Worm (Caenorhabditis elegans) whole organism, L1 larva: ENCODE measurements around the gene suex-1.

Source experiments
- ceh-8 ChIP-seq: fragments of 200-800 bp; sonication (Bioruptor generic); optimal IDR thresholded peaks from 2 replicates; lab custom pipeline; 2018; ENCODE audit warnings: mild to moderate bottlenecking, missing genetic modification characterization, moderate library complexity, missing compliant biosample characterization
- ceh-82 ChIP-seq, 3 experiments: fragments of 150-350 bp in 1 of 3; sonication (generic microtip) in 2 of 3; optimal IDR thresholded peaks; 2 replicates each; lab custom pipeline; 2014 to 2017; ENCODE audit warnings: missing biosample characterization in 3 of 3, missing genetic modification characterization in 3 of 3
- ceh-88 ChIP-seq: fragments of 200-800 bp; sonication (Bioruptor generic); IDR thresholded peaks from 2 replicates; pipeline ENCODE4 v1.3.6; 2022; ENCODE audit warnings: missing genetic modification characterization, missing compliant biosample characterization
- efl-3 ChIP-seq: fragments of 200-800 bp; sonication (Bioruptor generic); optimal IDR thresholded peaks from 2 replicates; lab custom pipeline; 2018; ENCODE audit warnings: mild to moderate bottlenecking, missing genetic modification characterization, missing compliant biosample characterization
- egl-27 ChIP-seq, 2 experiments: fragments of 150-350 bp in 1 of 2; sonication (generic microtip); optimal IDR thresholded peaks; 3 replicates each; lab custom pipeline; 2017 to 2018; ENCODE audit warnings: missing biosample characterization in 2 of 2, missing genetic modification characterization in 2 of 2, missing genetic modification reagents in 2 of 2
- elt-2 ChIP-seq: sonication (generic microtip); optimal IDR thresholded peaks from 2 replicates; lab custom pipeline; 2016; ENCODE audit warnings: missing genetic modification characterization, mild to moderate bottlenecking, inconsistent platforms, missing compliant biosample characterization, missing genetic modification reagents
- fkh-4 ChIP-seq: sonication (generic microtip); optimal IDR thresholded peaks from 2 replicates; lab custom pipeline; 2016; ENCODE audit warnings: missing compliant biosample characterization, missing genetic modification characterization, borderline replicate concordance
- fkh-8 ChIP-seq: sonication (generic microtip); optimal IDR thresholded peaks from 2 replicates; lab custom pipeline; 2016; ENCODE audit warnings: mild to moderate bottlenecking, missing genetic modification characterization, missing compliant biosample characterization
- fos-1 ChIP-seq: fragments of 150-350 bp; optimal IDR thresholded peaks from 2 replicates; lab custom pipeline; 2014; ENCODE audit warnings: missing biosample characterization, missing genetic modification characterization
- hlh-17 ChIP-seq: fragments of 200-800 bp; sonication (Bioruptor generic); optimal IDR thresholded peaks from 2 replicates; lab custom pipeline; 2018; ENCODE audit warnings: missing genetic modification characterization, mild to moderate bottlenecking, missing compliant biosample characterization, moderate library complexity, borderline replicate concordance
- irx-1 ChIP-seq: sonication (generic microtip); optimal IDR thresholded peaks from 2 replicates; lab custom pipeline; 2016; ENCODE audit warnings: missing genetic modification characterization, missing compliant biosample characterization
- isw-1 ChIP-seq: fragments of 200-800 bp; sonication (Bioruptor generic); IDR thresholded peaks from 2 replicates; pipeline ENCODE4 v1.3.6; 2022; ENCODE audit warnings: missing genetic modification characterization, missing compliant biosample characterization
- lin-15B ChIP-seq: fragments of 150-350 bp; sonication (generic microtip); optimal IDR thresholded peaks from 3 replicates; lab custom pipeline; 2014; ENCODE audit warnings: missing biosample characterization, missing genetic modification characterization
- lin-35 ChIP-seq, 2 experiments: fragments of 150-350 bp; optimal IDR thresholded peaks; 2 replicates each; lab custom pipeline; 2014; ENCODE audit warnings: missing biosample characterization in 2 of 2, missing genetic modification characterization in 2 of 2, missing genetic modification reagents in 2 of 2
- lin-39 ChIP-seq: fragments of 150-350 bp; optimal IDR thresholded peaks from 2 replicates; lab custom pipeline; 2014; ENCODE audit warnings: missing biosample characterization, missing genetic modification reagents, missing genetic modification characterization
- nhr-12 ChIP-seq: sonication (generic microtip); optimal IDR thresholded peaks from 2 replicates; lab custom pipeline; 2017; ENCODE audit warnings: missing biosample characterization, missing genetic modification characterization
- nhr-20 ChIP-seq: sonication (generic microtip); optimal IDR thresholded peaks from 2 replicates; lab custom pipeline; 2016; ENCODE audit warnings: mild to moderate bottlenecking, missing genetic modification characterization, missing compliant biosample characterization
- nhr-28 ChIP-seq: fragments of 150-350 bp; optimal IDR thresholded peaks from 2 replicates; lab custom pipeline; 2014; ENCODE audit warnings: missing biosample characterization, missing genetic modification characterization
- nhr-47 ChIP-seq: sonication (generic microtip); optimal IDR thresholded peaks from 2 replicates; lab custom pipeline; 2016; ENCODE audit warnings: mild to moderate bottlenecking, missing genetic modification characterization, moderate library complexity, missing compliant biosample characterization
- nhr-71 ChIP-seq: sonication (generic microtip); optimal IDR thresholded peaks from 2 replicates; lab custom pipeline; 2016; ENCODE audit warnings: mild to moderate bottlenecking, missing genetic modification characterization, moderate library complexity, missing compliant biosample characterization
- nhr-77 ChIP-seq: fragments of 150-350 bp; optimal IDR thresholded peaks from 2 replicates; lab custom pipeline; 2014; ENCODE audit warnings: missing biosample characterization, missing genetic modification characterization
- nhr-85 ChIP-seq: sonication (generic microtip); peaks from one replicate; lab custom pipeline; 2016; ENCODE audit warnings: missing genetic modification characterization, inconsistent platforms, missing compliant biosample characterization
- nhr-90 ChIP-seq: sonication (generic microtip); optimal IDR thresholded peaks from 2 replicates; lab custom pipeline; 2016; ENCODE audit warnings: mild to moderate bottlenecking, missing genetic modification characterization, missing compliant biosample characterization; ENCODE audit not compliant: poor library complexity
- pag-3 ChIP-seq: sonication (generic microtip); optimal IDR thresholded peaks from 2 replicates; lab custom pipeline; 2017; ENCODE audit warnings: missing genetic modification characterization, mild to moderate bottlenecking, missing compliant biosample characterization, antibody characterized with exemption, borderline replicate concordance; ENCODE audit not compliant: insufficient read depth
- pqm-1 ChIP-seq: sonication (generic microtip); optimal IDR thresholded peaks from 3 replicates; lab custom pipeline; 2017; ENCODE audit warnings: missing biosample characterization, missing genetic modification characterization
- skn-1 ChIP-seq: fragments of 150-350 bp; optimal IDR thresholded peaks from 2 replicates; lab custom pipeline; 2014; ENCODE audit warnings: missing biosample characterization, missing genetic modification characterization
- snpc-4 ChIP-seq: fragments of 150-350 bp; optimal IDR thresholded peaks from 2 replicates; lab custom pipeline; 2014; ENCODE audit warnings: missing biosample characterization, missing genetic modification characterization
- snu-23 ChIP-seq: sonication (generic microtip); optimal IDR thresholded peaks from 2 replicates; lab custom pipeline; 2016; ENCODE audit warnings: missing genetic modification characterization, missing compliant biosample characterization
- sptf-1 ChIP-seq: fragments of 150-350 bp; optimal IDR thresholded peaks from 2 replicates; lab custom pipeline; 2014; ENCODE audit warnings: missing biosample characterization, missing genetic modification characterization
- sup-37 ChIP-seq: fragments of 200-800 bp; sonication (Bioruptor generic); optimal IDR thresholded peaks from 2 replicates; lab custom pipeline; 2018; ENCODE audit warnings: mild to moderate bottlenecking, missing genetic modification characterization, missing compliant biosample characterization
- tlp-1 ChIP-seq: fragments of 150-350 bp; optimal IDR thresholded peaks from 2 replicates; lab custom pipeline; 2014; ENCODE audit warnings: missing biosample characterization, missing genetic modification characterization
- unc-62 ChIP-seq: fragments of 150-350 bp; optimal IDR thresholded peaks from 2 replicates; lab custom pipeline; 2014; ENCODE audit warnings: missing biosample characterization, missing genetic modification reagents, missing genetic modification characterization
- vab-15 ChIP-seq: sonication (generic microtip); optimal IDR thresholded peaks from 2 replicates; lab custom pipeline; 2017; ENCODE audit warnings: missing genotype, mild to moderate bottlenecking, missing genetic modification characterization, missing compliant biosample characterization
- zag-1 ChIP-seq: fragments of 150-350 bp; optimal IDR thresholded peaks from 2 replicates; lab custom pipeline; 2014; ENCODE audit warnings: missing biosample characterization, missing genetic modification characterization

Gene suex-1

ce11 chrII:5533642-5534041 is 35.6 kb upstream of the suex-1 start, which contains the start of gene hlh-26:
Gene hlh-26, minus strand, starts transcription at chrII:5533742.
- TF ChIP-seq snu-23 (GFP tag; lab: Kevin White, UChicago) = no peak
- TF ChIP-seq elt-2 (tag; lab: Kevin White, UChicago) = no peak
- no peak for TF ChIP-seq pag-3 (tag; lab: Kevin White, UChicago)
- TF ChIP-seq skn-1 = no peak
- TF ChIP-seq zag-1 = no peak
- TF ChIP-seq tlp-1 (tag; lab: Kevin White, UChicago) = no peak
- TF ChIP-seq sptf-1 (tag; lab: Kevin White, UChicago) = no peak
- TF ChIP-seq lin-35 (GFP tag; optimal IDR thresholded peaks at IDR 0.05; lab: Kevin White, UChicago) = no peak
- TF ChIP-seq isw-1 = no peak
- TF ChIP-seq fkh-8 (tag; lab: Kevin White, UChicago) = no peak
- no peak for TF ChIP-seq ceh-8

DNA sequence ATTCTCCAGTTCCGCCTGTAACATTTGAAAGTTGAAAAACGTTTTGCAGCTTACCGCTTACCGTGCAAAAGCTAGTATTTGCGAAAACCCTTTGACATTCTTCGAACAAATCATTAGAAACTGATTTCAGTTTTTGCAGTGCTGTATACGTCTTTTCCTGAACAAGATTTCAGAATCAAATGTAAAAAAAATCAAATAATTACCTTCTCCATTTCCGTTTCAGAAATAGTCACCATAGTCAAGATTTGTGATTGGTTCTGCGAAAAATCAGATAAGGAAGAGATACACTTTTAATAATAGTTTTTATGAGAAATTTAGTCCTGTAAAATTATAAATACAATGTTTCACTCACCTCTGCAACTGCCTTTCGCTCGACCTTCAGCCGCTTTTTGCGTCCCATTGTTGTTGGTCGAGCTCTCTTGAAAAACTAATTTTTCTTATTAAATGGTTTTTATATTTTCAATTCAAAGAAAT is 33.8 kb upstream of the suex-1 start, which contains the start of gene C17C3.9:
TSS of gene C17C3.9 (minus strand) at position 424 of the 474 bp plus-strand sequence.
- TF ChIP-seq fkh-4 (tag; lab: Kevin White, UChicago) (no peak), hlh-17 (GFP tag; lab: Kevin White, UChicago) (no peak), nhr-12 (tag; lab: Kevin White, UChicago) (no peak), ceh-88 (GFP tag; lab: Robert Waterston, UW) (no peak), skn-1 (no peak), nhr-28 (tag; lab: Kevin White, UChicago) (no peak)
- TF ChIP-seq, all 84 proteins: peak for 0

DNA sequence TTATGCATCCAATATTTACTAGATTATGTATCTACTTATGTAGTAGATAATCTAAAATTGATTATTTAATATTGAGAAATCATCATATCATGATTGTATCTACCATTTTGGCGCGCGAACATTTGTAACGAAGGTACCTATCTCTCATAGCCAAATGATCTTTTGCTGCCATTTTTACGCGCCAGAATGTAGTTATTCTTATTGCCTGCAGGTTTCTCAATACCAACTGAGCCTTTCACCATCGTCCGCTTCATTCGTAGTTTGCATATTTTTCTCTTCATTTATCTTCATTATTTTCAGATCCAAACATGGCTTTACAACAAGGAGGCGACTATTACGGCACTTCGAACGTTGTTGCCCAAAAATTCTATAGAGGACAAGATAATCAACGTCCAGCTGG is 29.8 kb upstream of the suex-1 start, which contains the start of gene ZK177.1:
TSS of gene ZK177.1 (plus strand) at position 301 of the 400 bp plus-strand sequence.
- TF ChIP-seq nhr-77 (tag; lab: Kevin White, UChicago) = no peak
- TF ChIP-seq lin-15B (tag; lab: Kevin White, UChicago) = no peak
- TF ChIP-seq ceh-88 (GFP tag; lab: Robert Waterston, UW) = no peak
- TF ChIP-seq snu-23 (GFP tag; lab: Kevin White, UChicago) = no peak
- TF ChIP-seq nhr-85 (tag; lab: Kevin White, UChicago) = no peak
- no peak for TF ChIP-seq irx-1 (tag; lab: Kevin White, UChicago)
- no peak for TF ChIP-seq vab-15 (tag; lab: Kevin White, UChicago)
- no peak for TF ChIP-seq sup-37 (GFP tag; lab: Kevin White, UChicago)
- no peak for TF ChIP-seq ceh-82 (tag; optimal IDR thresholded peaks at IDR 0.05; lab: Kevin White, UChicago)
- no peak for TF ChIP-seq nhr-90
- no peak for TF ChIP-seq lin-35 (GFP tag; optimal IDR thresholded peaks at IDR 0.05; lab: Kevin White, UChicago)
- no peak for TF ChIP-seq snpc-4 (tag; lab: Kevin White, UChicago)
- TF ChIP-seq lin-39 (tag; lab: Kevin White, UChicago) = no peak
- TF ChIP-seq nhr-20 = no peak
- TF ChIP-seq elt-2 (tag; lab: Kevin White, UChicago) = no peak
- no peak for TF ChIP-seq nhr-28 (tag; lab: Kevin White, UChicago)
- TF ChIP-seq nhr-71 (tag; lab: Kevin White, UChicago) = no peak
- no peak for TF ChIP-seq pqm-1 (tag; lab: Kevin White, UChicago)
- no peak for TF ChIP-seq unc-62 (GFP tag; lab: Kevin White, UChicago)
- no peak for TF ChIP-seq efl-3 (GFP tag; lab: Kevin White, UChicago)

- TF ChIP-seq egl-27 (tag; optimal IDR thresholded peaks at IDR 0.05; lab: Kevin White, UChicago) = no peak
- no peak for TF ChIP-seq fos-1 (tag; lab: Kevin White, UChicago)
- no peak for TF ChIP-seq nhr-47 (tag; lab: Kevin White, UChicago)
- TF ChIP-seq pqm-1 (tag; lab: Kevin White, UChicago) = no peak
These were observed 27.2 kb upstream of the suex-1 start, which contains the start of gene tbx-35 for ce11 chrII:5525297-5525696. Gene tbx-35, minus strand, starts transcription at chrII:5525397.
